Worm (Caenorhabditis elegans) whole organism, mixed stage, embryonic: ENCODE data around the gene F19B2.7.

ENCODE experiments used
- bed-3 ChIP-seq: fragments of 200-800 bp; sonication (Bioruptor generic); optimal IDR thresholded peaks from 3 replicates; lab custom pipeline; 2018; ENCODE audit warnings: mild to moderate bottlenecking, missing genetic modification characterization, moderate library complexity, missing compliant biosample characterization
- blmp-1 ChIP-seq: fragments of 150-350 bp; optimal IDR thresholded peaks from 2 replicates; lab custom pipeline; 2014; ENCODE audit warnings: missing biosample characterization, missing genetic modification characterization
- elt-3 ChIP-seq: fragments of 150-350 bp; optimal IDR thresholded peaks from 2 replicates; lab custom pipeline; 2014; ENCODE audit warnings: missing biosample characterization, missing genetic modification characterization
- lin-13 ChIP-seq: fragments of 150-350 bp; optimal IDR thresholded peaks from 2 replicates; lab custom pipeline; 2014; ENCODE audit warnings: missing biosample characterization, missing genetic modification characterization
- lsy-2 ChIP-seq: fragments of 150-350 bp; optimal IDR thresholded peaks from 2 replicates; lab custom pipeline; 2014; ENCODE audit warnings: missing biosample characterization, missing genetic modification characterization
- mls-2 ChIP-seq: sonication (generic microtip); optimal IDR thresholded peaks from 2 replicates; lab custom pipeline; 2016; ENCODE audit warnings: mild to moderate bottlenecking, missing genetic modification characterization, moderate library complexity, missing compliant biosample characterization
- nhr-12 ChIP-seq: fragments of 150-350 bp; optimal IDR thresholded peaks from 2 replicates; lab custom pipeline; 2014; ENCODE audit warnings: missing biosample characterization, missing genetic modification characterization
- nhr-237 ChIP-seq: fragments of 150-350 bp; optimal IDR thresholded peaks from 2 replicates; lab custom pipeline; 2014; ENCODE audit warnings: missing biosample characterization, missing genetic modification characterization
- pha-4 ChIP-seq: fragments of 150-350 bp; optimal IDR thresholded peaks from 2 replicates; lab custom pipeline; 2018; ENCODE audit warnings: missing biosample characterization, missing genetic modification reagents, missing genetic modification characterization
- snpc-4 ChIP-seq: fragments of 150-350 bp; optimal IDR thresholded peaks from 2 replicates; lab custom pipeline; 2014; ENCODE audit warnings: missing biosample characterization, missing genetic modification characterization
- unc-39 ChIP-seq: fragments of 150-350 bp; optimal IDR thresholded peaks from 2 replicates; lab custom pipeline; 2014; ENCODE audit warnings: missing biosample characterization, missing genetic modification characterization
- unc-62 ChIP-seq: fragments of 150-350 bp; optimal IDR thresholded peaks from 2 replicates; lab custom pipeline; 2014; ENCODE audit warnings: missing biosample characterization, missing genetic modification reagents, missing genetic modification characterization

DNA sequence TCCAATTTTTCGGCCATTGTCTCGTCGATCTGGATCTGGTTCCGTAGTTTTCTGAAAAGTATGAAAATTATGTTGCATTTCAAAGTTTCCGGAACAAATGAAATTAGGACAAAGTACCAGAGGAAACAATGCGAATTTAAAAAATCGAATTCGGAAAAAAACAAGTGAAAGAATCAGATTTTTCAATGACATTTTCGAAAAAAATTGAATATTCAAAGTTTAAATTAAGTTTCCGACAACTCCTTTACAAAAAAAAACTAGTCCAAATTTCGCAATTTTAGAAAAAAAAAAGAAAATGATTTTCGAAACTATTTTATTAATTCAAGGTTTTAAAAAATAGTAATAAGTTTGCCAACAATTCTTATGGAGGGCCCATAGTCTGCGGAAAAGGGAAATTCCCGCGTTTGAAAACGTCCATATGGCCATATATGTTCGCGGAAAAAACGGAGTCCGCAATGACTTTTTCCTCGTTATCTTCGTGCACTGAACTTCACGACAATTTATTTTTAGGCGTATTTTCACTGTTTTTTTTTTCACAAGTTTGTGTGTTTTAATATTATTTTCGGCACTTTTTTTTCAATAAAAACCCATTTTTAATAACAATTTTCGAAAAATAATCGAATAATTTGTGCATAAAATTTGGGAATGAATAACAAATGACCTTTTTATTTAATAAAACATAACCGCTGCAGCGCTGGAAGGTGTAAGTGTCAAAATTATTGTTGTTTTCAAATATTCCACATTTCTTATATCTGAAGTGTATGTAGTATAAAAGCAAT is 40.8 kb downstream of the F19B2.7 start, which contains the start of the genes fbxa-115 and Y113G7B.27:
- TF ChIP-seq pha-4 (no peak), elt-3 (tag; lab: Kevin White, UChicago) (no peak), unc-39 (tag; lab: Kevin White, UChicago) (no peak), mls-2 (tag; lab: Kevin White, UChicago) (no peak), nhr-237 (tag; lab: Kevin White, UChicago) (no peak), bed-3 (GFP tag; lab: Kevin White, UChicago) (no peak), unc-62 (GFP tag; lab: Kevin White, UChicago) (no peak), lin-13 (tag; lab: Kevin White, UChicago) (no peak), nhr-12 (tag; lab: Kevin White, UChicago) (no peak), snpc-4 (tag; lab: Kevin White, UChicago) (no peak), lsy-2 (tag; lab: Kevin White, UChicago) (no peak), blmp-1 (tag; lab: Kevin White, UChicago) (no peak)
